Fruit fly (Drosophila melanogaster) ovary, adult (tissue): ENCODE data around the gene CG43445.

Source experiments
- CG17801 ChIP-seq: fragments of 200-800 bp; optimal IDR thresholded peaks from 2 replicates; lab custom pipeline; 2019; ENCODE audit warnings: missing biosample characterization, mild to moderate bottlenecking, missing genetic modification characterization, moderate library complexity; ENCODE audit not compliant: partially characterized antibody

The CG43445 gene

DNA sequence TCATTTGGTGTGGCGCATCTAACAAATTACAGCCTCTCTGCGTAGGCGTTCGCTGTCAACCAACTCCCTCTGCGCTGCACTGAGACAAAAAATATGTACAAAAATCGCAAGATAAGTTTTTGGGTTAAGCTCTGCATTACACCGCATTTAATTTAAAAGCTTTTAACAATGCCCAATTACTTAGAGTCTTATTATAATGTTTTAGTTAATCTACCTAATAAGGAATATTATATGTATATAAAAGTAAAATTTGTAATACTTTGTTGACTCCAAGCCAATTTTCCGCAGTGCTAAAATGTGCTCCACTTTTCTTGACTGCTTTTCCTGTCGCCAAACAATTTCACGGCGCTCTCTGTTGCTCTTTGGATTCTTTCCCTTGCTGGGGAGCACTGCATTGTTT, 44.6 kb downstream of the CG43445 start:
- TF ChIP-seq CG17801 (GFP tag; lab: Kevin White, UChicago), result no peak

- no peak for TF ChIP-seq CG17801 (GFP tag; lab: Kevin White, UChicago)
Measured at dm6 chr3R:17957782-17958181, 46.6 kb downstream of the CG43445 start.

- no peak for TF ChIP-seq CG17801 (GFP tag; lab: Kevin White, UChicago)
Measured at dm6 chr3R:17958304-17958703, 47.1 kb downstream of the CG43445 start.
